Fruit fly (Drosophila melanogaster): Measurements from ENCODE around the gene eRF1.

Gene eRF1

dm6 chr3L:20347762-20348580 is at the start of gene eRF1, which contains the start of gene Rbbp5:
TSS of gene eRF1 (plus strand) at chr3L:20348355.
TSS of gene Rbbp5 (minus strand) at chr3L:20347942.
- TF ChIP-seq CG17806 (tag; optimal IDR thresholded peaks at IDR 0.05) (peak; percentile 46), CG8159 (tag; optimal IDR thresholded peaks at IDR 0.05) (peak; percentile 61), CG10348 (GFP tag; IDR thresholded peaks at IDR 0.05) (no peak), CG14655 (GFP tag; optimal IDR thresholded peaks at IDR 0.05) (no peak), CG9948 (tag; optimal IDR thresholded peaks at IDR 0.05) (peak; percentile 37), Snoo (tag; optimal IDR thresholded peaks at IDR 0.05) (peak; percentile 43), CG8301 (tag; optimal IDR thresholded peaks at IDR 0.05) (peak; percentile 6), CG32121 (GFP tag; IDR thresholded peaks at IDR 0.05) (peak; percentile 62; the same call in 1 of the 2 replicates), rn (GFP tag; IDR thresholded peaks at IDR 0.05) (peak; percentile 63), Pif1B (GFP tag; optimal IDR thresholded peaks at IDR 0.05) (peak; percentile 18), CG15710 (tag; optimal IDR thresholded peaks at IDR 0.05) (peak; percentile 66), CG4496 (GFP tag; IDR thresholded peaks at IDR 0.05) (no peak), Pif1A (GFP tag; optimal IDR thresholded peaks at IDR 0.05) (no peak), gl (tag; optimal IDR thresholded peaks at IDR 0.05) (no peak)

DNA sequence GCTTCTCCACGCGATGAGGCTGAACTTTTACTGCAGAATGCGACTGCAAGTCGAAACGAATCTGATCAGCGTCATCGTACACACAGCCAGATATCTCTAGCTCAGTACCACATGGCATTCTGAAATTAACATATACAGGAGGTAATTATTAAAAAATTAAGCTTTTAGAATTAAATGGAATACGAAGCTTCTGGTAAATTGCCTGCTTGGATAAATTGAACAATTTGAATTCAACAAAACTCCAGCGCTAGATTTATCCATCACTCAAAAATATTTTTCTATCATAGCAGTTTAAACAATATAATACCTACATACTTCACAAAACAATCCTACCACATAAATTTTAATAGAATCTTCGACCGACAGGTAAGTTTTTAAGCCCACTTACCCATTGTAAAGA is 49.0 kb upstream of the eRF1 start, which contains the start of gene SCCRO4:
Gene SCCRO4, plus strand, starts transcription at position 301 of the 400 bp plus-strand sequence.
- no peak for TF ChIP-seq Ets98B (GFP tag; IDR thresholded peaks at IDR 0.05)
- no peak for TF ChIP-seq CG34367 (tag; optimal IDR thresholded peaks at IDR 0.05)
- no peak for TF ChIP-seq Pif1A (GFP tag; optimal IDR thresholded peaks at IDR 0.05)
- TF ChIP-seq CG9948 (tag; optimal IDR thresholded peaks at IDR 0.05): no peak

dm6 chr3L:20302081-20302630 is 46.0 kb upstream of the eRF1 start, which contains the start of gene Pex23:
TSS of gene Pex23 (minus strand) at chr3L:20302141.
- TF ChIP-seq EcR (GFP tag; optimal IDR thresholded peaks at IDR 0.05): no peak
- TF ChIP-seq fd96Ca (GFP tag; IDR thresholded peaks at IDR 0.05): peak; percentile 78
- peak; percentile 83 for TF ChIP-seq CG4496 (GFP tag; IDR thresholded peaks at IDR 0.05)
- no peak for TF ChIP-seq D1 (tag; optimal IDR thresholded peaks at IDR 0.05)
- peak; percentile 62 for TF ChIP-seq rn (GFP tag; IDR thresholded peaks at IDR 0.05)
- peak; percentile 59 for TF ChIP-seq Snoo (tag; optimal IDR thresholded peaks at IDR 0.05)
- TF ChIP-seq CG32121 (GFP tag; IDR thresholded peaks at IDR 0.05): peak; percentile 49; the same call in 1 of the 2 replicates
- TF ChIP-seq gl (tag; optimal IDR thresholded peaks at IDR 0.05): no peak
- TF ChIP-seq CG9948 (tag; optimal IDR thresholded peaks at IDR 0.05): peak; percentile 44
- no peak for TF ChIP-seq CG13204 (GFP tag; optimal IDR thresholded peaks at IDR 0.05)
- TF ChIP-seq CG10348 (GFP tag; IDR thresholded peaks at IDR 0.05): peak; percentile 51; the same call in 1 of the 2 replicates
- TF ChIP-seq Pif1B (GFP tag; optimal IDR thresholded peaks at IDR 0.05): no peak
- peak; percentile 7; the same call in 1 of the 2 replicates for TF ChIP-seq CG12605 (GFP tag; IDR thresholded peaks at IDR 0.05)
- peak; percentile 49 for TF ChIP-seq CG17806 (tag; optimal IDR thresholded peaks at IDR 0.05)
- TF ChIP-seq Pif1A (GFP tag; optimal IDR thresholded peaks at IDR 0.05): no peak
- TF ChIP-seq CG15710 (tag; optimal IDR thresholded peaks at IDR 0.05): peak; percentile 66
- no peak for TF ChIP-seq CG14655 (GFP tag; optimal IDR thresholded peaks at IDR 0.05)
- TF ChIP-seq CG34367 (tag; optimal IDR thresholded peaks at IDR 0.05): peak; percentile 33
- no peak for TF ChIP-seq CG8301 (tag; optimal IDR thresholded peaks at IDR 0.05)
- TF ChIP-seq Ets98B (GFP tag; IDR thresholded peaks at IDR 0.05): peak; percentile 68
- peak; percentile 55 for TF ChIP-seq CG8159 (tag; optimal IDR thresholded peaks at IDR 0.05)

- TF ChIP-seq CG4496 (GFP tag; IDR thresholded peaks at IDR 0.05): peak; percentile 37; the same call in 1 of the 3 replicates
- TF ChIP-seq EcR (GFP tag; optimal IDR thresholded peaks at IDR 0.05): no peak
Observed at dm6 chr3L:20306142-20306541, 42.0 kb upstream of the eRF1 start, which contains the start of gene CG32225. TSS of gene CG32225 (minus strand) at chr3L:20306283.

dm6 chr3L:20309354-20309753 is 38.8 kb upstream of the eRF1 start, which contains the start of gene polo:
TSS of gene polo (plus strand) at chr3L:20309654.
- TF ChIP-seq CG10348 (GFP tag; IDR thresholded peaks at IDR 0.05) (no peak), CG14655 (GFP tag; optimal IDR thresholded peaks at IDR 0.05) (no peak), Pif1B (GFP tag; optimal IDR thresholded peaks at IDR 0.05) (no peak), D1 (tag; optimal IDR thresholded peaks at IDR 0.05) (no peak), CG8159 (tag; optimal IDR thresholded peaks at IDR 0.05) (no peak), CG17806 (tag; optimal IDR thresholded peaks at IDR 0.05) (no peak), CG9948 (tag; optimal IDR thresholded peaks at IDR 0.05) (no peak), CG13204 (GFP tag; optimal IDR thresholded peaks at IDR 0.05) (no peak), Snoo (tag; optimal IDR thresholded peaks at IDR 0.05) (no peak), rn (GFP tag; IDR thresholded peaks at IDR 0.05) (no peak), CG4496 (GFP tag; IDR thresholded peaks at IDR 0.05) (no peak), EcR (GFP tag; optimal IDR thresholded peaks at IDR 0.05) (no peak)
